Worm (Caenorhabditis elegans): Measurements from ENCODE around the gene C13E3.1.

DNA sequence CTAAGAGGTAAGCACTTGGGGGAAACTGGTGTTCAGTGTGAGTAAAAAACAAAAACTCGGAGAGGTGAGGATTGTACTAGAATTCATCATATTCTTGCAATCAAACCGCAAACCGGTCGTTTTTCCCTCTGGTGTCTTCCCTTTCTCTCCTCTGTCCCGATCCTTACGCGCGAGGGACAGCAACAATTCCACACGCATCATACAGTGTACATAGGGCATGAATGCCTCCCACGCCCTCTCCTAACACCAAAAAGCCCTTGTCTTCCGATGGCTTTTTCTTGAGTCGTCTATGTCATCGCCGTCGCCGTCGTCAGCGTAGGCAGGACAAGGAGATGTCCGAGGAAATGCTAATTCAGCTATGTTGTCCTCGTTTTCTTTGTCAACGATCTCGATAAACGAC lies 40.6 kb downstream of the C13E3.1 start:
- TF ChIP-seq unc-62 (GFP tag; optimal IDR thresholded peaks at IDR 0.05) (no peak), ztf-25 (GFP tag; IDR thresholded peaks at IDR 0.05) (no peak), pha-4 (tag; optimal IDR thresholded peaks at IDR 0.05) (no peak), T07F8.4 (tag; optimal IDR thresholded peaks at IDR 0.05) (no peak), rec-8 (tag; optimal IDR thresholded peaks at IDR 0.05) (no peak), F49E8.2 (tag; optimal IDR thresholded peaks at IDR 0.05; ENCODE audit: insufficient read depth) (no peak), dox-1 (GFP tag; IDR thresholded peaks at IDR 0.05) (no peak), nhr-120 (GFP tag; IDR thresholded peaks at IDR 0.05) (no peak), ama-1 (optimal IDR thresholded peaks at IDR 0.05) (no peak), ama-1 (GFP tag; optimal IDR thresholded peaks at IDR 0.05) (no peak), F55B11.4 (tag; optimal IDR thresholded peaks at IDR 0.05; ENCODE audit: borderline replicate concordance, insufficient read depth) (no peak), nfya-1 (tag; optimal IDR thresholded peaks at IDR 0.05; ENCODE audit: borderline replicate concordance, insufficient read depth) (no peak)

Data from whole organism, young adult.